Worm (Caenorhabditis elegans) whole organism, L1 larva: ENCODE measurements around the gene Y38H6C.25.
"Not testable (repeated sequence)": the region's sequence is repeated elsewhere in the genome, so short reads cannot be mapped to it uniquely, and the experiment has no call there.

Source experiments
- C16A3.4 ChIP-seq: fragments of 150-350 bp; optimal IDR thresholded peaks from 2 replicates; lab custom pipeline; 2014; ENCODE audit warnings: missing biosample characterization, missing genetic modification characterization
- blmp-1 ChIP-seq: fragments of 150-350 bp; optimal IDR thresholded peaks from 2 replicates; lab custom pipeline; 2014; ENCODE audit warnings: missing biosample characterization, missing genetic modification characterization
- egl-13 ChIP-seq: sonication (generic microtip); optimal IDR thresholded peaks from 2 replicates; lab custom pipeline; 2016; ENCODE audit warnings: missing genotype, missing genetic modification reagents, missing genetic modification characterization, missing compliant biosample characterization
- fkh-10 ChIP-seq: sonication (generic microtip); optimal IDR thresholded peaks from 2 replicates; lab custom pipeline; 2017; ENCODE audit warnings: missing biosample characterization, missing genetic modification reagents, missing genetic modification characterization
- mep-1 ChIP-seq: fragments of 150-350 bp; optimal IDR thresholded peaks from 2 replicates; lab custom pipeline; 2014; ENCODE audit warnings: missing biosample characterization, missing genetic modification characterization
- pag-3 ChIP-seq: sonication (generic microtip); optimal IDR thresholded peaks from 2 replicates; lab custom pipeline; 2017; ENCODE audit warnings: missing genetic modification characterization, mild to moderate bottlenecking, missing compliant biosample characterization, antibody characterized with exemption, borderline replicate concordance; ENCODE audit not compliant: insufficient read depth
- vab-15 ChIP-seq: sonication (generic microtip); optimal IDR thresholded peaks from 2 replicates; lab custom pipeline; 2017; ENCODE audit warnings: missing genotype, mild to moderate bottlenecking, missing genetic modification characterization, missing compliant biosample characterization

Gene Y38H6C.25

DNA sequence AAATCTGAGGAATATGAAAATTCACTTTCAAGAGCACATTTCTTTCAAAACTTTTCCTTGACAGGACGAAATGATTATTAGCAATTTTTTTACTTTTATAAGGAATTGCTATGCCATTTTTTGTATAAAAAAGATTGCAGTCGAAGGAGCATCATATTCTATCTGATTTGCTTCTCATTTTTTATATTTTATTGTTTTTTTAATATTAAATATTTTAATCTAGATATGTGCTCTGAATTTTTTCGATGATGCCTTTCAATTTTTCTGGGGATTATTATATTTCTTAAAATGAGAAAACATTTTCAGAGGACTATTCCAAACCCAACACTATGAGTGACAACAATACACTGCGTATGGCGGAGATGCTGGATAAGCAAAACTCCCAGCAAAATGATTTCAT lies 45.0 kb downstream of the Y38H6C.25 start, which contains the start of gene F26F2.13:
Gene F26F2.13, plus strand, starts transcription at position 301 of the 400 bp plus-strand sequence.
- not testable (repeated sequence) for TF ChIP-seq egl-13 (tag; lab: Kevin White, UChicago); fkh-10 (GFP tag; lab: Kevin White, UChicago); vab-15 (tag; lab: Kevin White, UChicago)

DNA sequence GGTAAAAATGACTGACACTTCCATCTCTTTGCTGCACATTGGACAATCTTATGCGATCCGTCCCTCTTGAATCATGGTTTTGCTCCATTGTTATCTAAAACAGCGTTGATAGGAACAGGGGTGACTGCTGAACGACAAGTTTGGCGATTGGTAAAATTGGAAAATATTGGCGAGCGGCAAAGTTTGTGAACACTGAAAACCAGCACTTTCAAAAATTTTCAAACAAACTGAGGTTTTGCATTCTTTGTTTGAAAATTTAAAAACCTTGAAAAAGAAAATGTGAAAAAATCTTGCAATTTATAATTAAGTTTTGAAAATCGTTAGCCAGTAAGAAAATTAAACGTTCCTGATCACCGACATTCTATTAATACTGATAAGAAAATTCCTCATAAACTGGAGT lies 47.4 kb downstream of the Y38H6C.25 start, which contains the start of gene F26F2.3:
Gene F26F2.3, minus strand, starts transcription at position 101 of the 400 bp plus-strand sequence.
- TF ChIP-seq pag-3: no peak

DNA sequence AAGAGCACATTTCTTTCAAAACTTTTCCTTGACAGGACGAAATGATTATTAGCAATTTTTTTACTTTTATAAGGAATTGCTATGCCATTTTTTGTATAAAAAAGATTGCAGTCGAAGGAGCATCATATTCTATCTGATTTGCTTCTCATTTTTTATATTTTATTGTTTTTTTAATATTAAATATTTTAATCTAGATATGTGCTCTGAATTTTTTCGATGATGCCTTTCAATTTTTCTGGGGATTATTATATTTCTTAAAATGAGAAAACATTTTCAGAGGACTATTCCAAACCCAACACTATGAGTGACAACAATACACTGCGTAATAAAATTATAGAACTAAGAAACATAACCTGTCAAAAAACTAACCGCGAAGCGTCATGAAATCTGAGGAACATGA lies 50.0 kb downstream of the Y38H6C.25 start, which contains the start of gene F26F2.4:
Gene F26F2.4, plus strand, starts transcription at position 301 of the 400 bp plus-strand sequence.
- not testable (repeated sequence) for TF ChIP-seq C16A3.4, blmp-1, mep-1 (tag; lab: Kevin White, UChicago)
